Worm (Caenorhabditis elegans): ENCODE measurements around the gene F48G7.10.

The F48G7.10 gene

DNA sequence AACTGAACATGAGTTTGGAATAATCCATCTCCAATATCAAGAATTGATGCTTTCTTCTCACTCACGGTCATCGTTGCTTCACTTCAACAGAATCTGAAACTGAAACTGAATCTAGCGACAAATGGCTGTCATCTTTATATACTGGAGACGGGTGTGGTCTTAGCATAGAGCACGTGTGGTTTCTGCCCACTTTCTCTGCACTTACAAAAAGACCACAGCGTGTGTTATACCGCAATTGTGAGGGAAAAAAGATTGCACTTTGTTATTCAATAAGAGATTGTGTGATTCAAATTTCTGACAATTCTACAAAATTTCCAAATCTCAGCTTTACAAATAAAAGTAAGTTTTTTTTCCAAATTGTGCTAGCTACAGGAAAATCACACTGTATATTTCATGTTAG is 11.4 kb upstream of the F48G7.10 start, which contains the start of gene F48G7.12:
TSS of gene F48G7.12 (minus strand) at position 101 of the 400 bp plus-strand sequence.
- no peak for TF ChIP-seq unc-62 (GFP tag; optimal IDR thresholded peaks at IDR 0.05)

DNA sequence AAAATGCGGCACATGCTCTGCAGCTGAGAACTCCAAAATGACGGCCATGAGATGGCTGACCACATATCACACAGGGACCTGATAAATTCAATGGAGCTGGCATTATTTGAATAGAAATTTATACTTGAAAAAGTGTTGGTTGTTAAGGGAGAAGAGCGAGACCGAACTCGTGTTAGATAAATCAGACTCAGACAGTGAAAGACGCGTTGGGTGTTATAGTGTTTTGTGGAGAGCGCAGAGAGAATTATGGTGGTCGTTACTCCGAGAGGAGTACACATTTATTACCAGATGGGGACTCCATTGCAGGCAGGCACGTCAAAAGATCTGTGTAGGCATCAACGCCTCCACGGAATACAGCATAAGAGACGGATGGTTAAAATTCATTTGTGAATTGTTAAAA is 8.0 kb upstream of the F48G7.10 start, which contains the start of gene nhr-190:
TSS of gene nhr-190 (minus strand) at position 175 of the 400 bp plus-strand sequence.
- TF ChIP-seq unc-62 (GFP tag; optimal IDR thresholded peaks at IDR 0.05), result no peak

DNA sequence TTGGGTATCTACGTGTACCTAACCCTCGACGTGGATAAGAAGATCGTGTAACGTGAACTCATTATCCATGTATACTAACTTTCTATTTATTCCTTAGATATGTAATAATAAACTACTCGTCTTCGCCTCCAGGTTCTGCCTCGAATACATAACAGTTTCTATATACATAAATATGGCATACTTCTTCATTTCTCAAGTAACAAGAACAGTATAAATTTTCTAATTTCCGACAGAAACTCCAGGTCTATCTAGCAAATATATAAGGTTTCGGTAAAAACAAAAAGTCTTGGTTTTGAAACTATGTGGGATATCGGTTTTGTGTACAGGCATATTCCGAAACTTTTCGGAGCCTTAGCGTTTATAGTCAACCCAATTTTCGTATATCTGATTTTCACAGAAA is 3.6 kb upstream of the F48G7.10 start, which contains the start of gene srj-37:
TSS of gene srj-37 (plus strand) at position 301 of the 400 bp plus-strand sequence.
- TF ChIP-seq unc-62 (GFP tag; optimal IDR thresholded peaks at IDR 0.05), result no peak

DNA sequence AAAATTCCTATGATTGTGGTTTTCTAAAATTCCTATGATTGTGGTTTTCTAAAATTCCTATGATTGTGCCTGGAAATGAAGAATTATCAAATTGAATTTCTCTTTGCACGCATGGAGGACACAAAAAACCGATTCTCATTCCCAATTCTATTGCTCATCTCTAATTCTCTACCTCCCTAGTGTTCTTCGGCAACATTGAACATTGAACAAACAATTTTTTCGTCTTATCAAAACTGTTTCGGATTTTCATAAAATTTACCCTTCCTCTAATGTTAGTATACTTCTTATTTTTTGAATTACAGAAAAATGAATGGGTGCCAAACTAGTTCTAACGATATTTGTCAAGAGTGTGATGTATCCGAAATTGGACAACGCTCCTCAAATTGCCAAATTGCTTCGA is 1.5 kb upstream of the F48G7.10 start, which contains the start of gene pals-31:
TSS of gene pals-31 (plus strand) at position 301 of the 400 bp plus-strand sequence.
- no peak for TF ChIP-seq unc-62 (GFP tag; optimal IDR thresholded peaks at IDR 0.05)

DNA sequence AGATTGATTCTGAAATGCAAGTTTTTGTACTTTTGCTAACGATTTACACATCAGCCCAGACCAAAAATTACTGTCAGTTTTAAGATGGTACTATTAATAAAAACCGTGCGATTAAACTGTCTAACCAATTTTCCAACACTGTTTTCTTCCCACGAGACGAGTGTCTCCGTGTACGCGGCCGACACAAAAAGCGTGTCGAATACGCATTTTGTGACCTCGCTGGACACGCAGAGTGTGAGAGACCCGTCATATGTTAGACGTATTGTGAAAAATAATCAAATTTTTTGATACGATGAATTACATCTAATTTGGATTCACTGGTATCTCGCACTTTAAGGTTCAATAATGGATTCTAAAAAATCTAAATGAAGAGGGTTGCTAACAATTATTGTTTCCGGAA is 875 bp upstream of the F48G7.10 start:
- no peak for TF ChIP-seq unc-62 (GFP tag; optimal IDR thresholded peaks at IDR 0.05)

DNA sequence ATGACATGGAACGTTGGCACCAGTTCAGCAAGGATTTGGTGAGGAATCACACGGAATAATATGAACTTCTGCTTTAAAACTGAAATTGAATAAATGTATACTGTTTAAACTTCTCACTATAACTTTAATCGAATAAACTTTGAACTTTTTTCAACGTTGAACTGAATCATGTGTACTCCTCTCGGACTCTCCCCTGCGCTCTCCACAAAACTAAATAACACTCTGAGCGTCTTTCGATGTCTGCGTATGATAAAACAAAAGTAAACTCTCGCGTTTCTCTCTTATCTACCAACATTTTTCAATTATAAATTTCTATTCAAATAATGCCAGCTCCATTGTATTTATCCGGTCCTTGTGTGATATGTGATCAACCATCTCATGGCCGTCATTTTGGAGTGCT is 2.9 kb downstream of the F48G7.10 start:
- TF ChIP-seq unc-62 (GFP tag; optimal IDR thresholded peaks at IDR 0.05), result no peak

DNA sequence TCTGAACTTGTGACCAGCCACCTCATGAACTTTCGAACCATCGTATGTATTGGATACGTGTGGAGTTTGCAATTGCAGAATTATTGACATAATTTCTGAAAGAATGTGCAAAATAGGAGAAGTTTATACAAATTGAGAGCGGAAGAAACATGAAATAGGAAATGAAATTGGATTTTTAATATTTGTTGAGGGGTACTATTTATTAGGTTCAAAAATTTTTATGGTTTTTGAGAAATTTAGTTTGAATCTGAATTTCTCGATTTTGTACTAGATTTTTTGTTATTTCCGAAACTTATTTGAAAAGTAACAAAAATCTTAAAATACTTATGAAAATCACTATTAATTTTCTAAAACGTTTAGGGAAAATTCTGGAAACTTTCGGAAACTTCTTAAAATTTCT is 6.2 kb downstream of the F48G7.10 start, which contains the start of gene F48G7.9:
TSS of gene F48G7.9 (minus strand) at position 101 of the 400 bp plus-strand sequence.
- TF ChIP-seq unc-62 (GFP tag; optimal IDR thresholded peaks at IDR 0.05), result no peak

DNA sequence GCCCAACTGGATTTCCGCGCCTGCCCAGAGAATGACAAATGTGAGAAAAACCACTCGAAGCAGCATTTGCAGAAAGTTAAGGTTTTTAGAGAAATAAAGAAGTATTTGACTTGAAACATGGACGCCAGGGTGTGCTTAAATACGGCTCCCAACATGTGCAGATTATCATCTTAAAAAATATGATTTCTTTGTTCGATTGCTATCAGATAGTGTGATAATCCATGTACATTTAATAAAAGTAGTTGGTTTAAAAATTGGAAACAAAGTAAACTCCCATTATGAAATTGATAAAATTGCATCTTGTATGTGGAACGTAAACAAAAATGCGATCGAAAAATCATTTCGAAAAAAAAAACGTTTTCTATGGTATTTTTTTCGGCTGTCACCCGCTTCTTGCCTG is 7.2 kb downstream of the F48G7.10 start, which contains the start of gene F48G7.8:
TSS of gene F48G7.8 (minus strand) at position 101 of the 400 bp plus-strand sequence.
- TF ChIP-seq unc-62 (GFP tag; optimal IDR thresholded peaks at IDR 0.05), result no peak

DNA sequence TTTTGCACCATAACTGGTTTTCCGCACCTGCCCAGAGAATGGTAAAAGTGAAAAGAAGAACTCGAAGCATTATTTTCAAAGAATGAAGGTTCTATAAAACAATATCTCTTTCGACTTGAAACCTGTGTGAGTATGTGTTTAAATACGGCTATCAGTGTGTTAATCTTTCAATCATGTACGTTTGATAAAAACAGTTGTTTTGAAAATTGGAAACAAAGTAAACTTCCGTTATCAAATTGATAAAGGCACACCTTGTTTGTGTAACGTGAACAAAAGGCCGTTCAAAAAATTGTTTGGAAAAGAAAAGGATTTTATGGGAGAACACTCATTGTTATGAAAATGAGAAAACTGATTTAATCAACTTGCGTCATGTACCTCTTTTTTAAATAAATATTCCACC is 8.4 kb downstream of the F48G7.10 start, which contains the start of gene F48G7.7:
TSS of gene F48G7.7 (minus strand) at position 101 of the 400 bp plus-strand sequence.
- no peak for TF ChIP-seq unc-62 (GFP tag; optimal IDR thresholded peaks at IDR 0.05)

DNA sequence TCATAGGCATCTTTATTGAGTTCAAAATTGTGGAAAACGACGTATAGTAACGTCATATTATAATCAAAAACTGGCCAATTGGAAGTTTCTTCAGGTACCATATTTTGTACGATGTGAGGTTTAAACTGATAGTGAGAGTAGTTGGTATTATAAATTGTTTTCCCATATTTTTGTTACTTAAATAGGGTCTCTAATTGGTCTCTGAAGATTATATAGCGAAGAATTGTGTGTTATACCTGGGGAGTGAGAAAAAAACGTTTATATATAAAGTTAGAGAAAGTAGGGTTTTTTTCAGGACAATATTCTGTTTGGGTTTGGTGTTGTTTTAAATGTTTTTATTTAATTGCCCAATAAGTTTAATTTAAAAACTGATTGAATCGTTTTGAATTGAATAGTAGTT is 9.8 kb downstream of the F48G7.10 start, which contains the start of gene srt-17:
TSS of gene srt-17 (minus strand) at position 101 of the 400 bp plus-strand sequence.
- no peak for TF ChIP-seq unc-62 (GFP tag; optimal IDR thresholded peaks at IDR 0.05)

DNA sequence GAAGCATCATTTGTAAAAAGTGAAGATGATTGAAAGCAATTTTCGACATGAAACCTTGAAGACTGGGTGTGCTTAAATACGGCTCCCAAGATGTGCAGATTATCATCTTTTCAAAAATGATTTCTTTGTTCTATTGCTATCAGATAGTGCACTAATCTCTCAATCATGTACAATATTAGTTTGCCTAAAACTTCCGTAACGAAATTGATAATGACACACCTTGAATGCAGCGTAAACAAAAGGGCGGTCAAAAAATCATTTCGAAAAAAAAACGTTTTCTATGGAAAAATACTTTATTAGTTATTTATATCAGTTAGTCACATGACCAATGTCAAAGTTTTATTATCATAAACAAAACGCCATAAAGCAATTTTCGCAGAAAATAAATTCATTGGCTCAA is 11.9 kb downstream of the F48G7.10 start, which contains the start of gene F48G7.5:
TSS of gene F48G7.5 (minus strand) at position 34 of the 400 bp plus-strand sequence.
- TF ChIP-seq unc-62 (GFP tag; optimal IDR thresholded peaks at IDR 0.05), result no peak

DNA sequence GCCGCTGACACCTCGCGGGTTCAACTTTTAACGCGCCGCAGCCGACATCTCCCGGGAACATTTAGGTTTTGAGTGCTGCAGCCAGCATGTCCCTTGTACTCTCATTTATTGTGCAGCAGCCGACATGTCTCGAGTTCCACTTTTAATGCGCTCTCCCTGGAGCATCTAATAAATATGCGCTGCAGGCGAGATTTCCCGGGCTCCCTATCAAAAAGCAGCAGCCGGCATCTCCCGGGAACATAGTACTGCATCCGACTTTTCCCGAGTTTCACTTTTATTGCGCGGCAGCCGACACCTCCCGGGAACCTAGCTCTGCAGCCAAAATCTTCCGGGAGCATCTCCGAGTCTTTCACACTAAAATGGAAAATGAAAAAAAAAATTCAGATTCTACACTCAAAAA is 13.8 kb downstream of the F48G7.10 start:
- TF ChIP-seq unc-62 (GFP tag; optimal IDR thresholded peaks at IDR 0.05), result no peak

DNA sequence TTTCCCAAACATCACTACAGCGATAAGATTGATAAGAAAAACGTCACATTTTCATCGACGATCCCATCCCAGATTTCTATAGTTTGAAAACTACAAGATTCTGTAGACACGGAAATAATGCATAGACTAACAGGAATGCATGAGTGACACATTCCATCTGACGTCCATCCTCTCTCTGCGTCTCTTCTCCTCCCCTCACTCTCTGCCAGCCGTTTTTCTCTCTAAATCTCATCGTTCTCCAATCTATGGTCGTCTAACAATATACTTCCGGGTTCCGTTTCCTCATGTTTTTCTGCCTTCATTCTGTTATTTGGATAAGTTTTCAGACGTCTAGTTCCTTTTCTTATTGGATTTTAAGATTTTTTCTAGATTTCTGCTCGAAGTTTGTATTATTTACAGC is 15.7 kb downstream of the F48G7.10 start, which contains the start of gene F48G7.4:
TSS of gene F48G7.4 (plus strand) at position 400 of the 400 bp plus-strand sequence.
- TF ChIP-seq unc-62 (GFP tag; optimal IDR thresholded peaks at IDR 0.05), result peak; percentile 31

DNA sequence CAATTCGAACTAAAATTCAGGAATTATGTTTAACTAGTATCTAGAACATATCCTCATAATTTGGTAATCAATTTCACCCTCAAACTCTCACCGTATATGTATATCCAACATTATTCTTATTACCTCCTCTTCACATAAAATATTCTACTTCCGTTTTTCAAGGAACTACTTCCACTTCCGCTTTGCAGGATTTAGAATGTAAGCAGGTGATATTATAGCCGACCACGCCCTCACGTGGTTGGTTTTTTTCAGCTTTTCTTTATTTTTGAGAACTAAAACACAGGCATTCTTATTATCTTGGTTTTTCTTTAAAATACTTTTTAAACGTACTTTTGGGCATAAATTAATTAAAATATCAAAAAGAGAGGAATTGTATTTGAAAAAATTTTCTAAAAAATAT is 16.8 kb downstream of the F48G7.10 start:
- no peak for TF ChIP-seq unc-62 (GFP tag; optimal IDR thresholded peaks at IDR 0.05)

DNA sequence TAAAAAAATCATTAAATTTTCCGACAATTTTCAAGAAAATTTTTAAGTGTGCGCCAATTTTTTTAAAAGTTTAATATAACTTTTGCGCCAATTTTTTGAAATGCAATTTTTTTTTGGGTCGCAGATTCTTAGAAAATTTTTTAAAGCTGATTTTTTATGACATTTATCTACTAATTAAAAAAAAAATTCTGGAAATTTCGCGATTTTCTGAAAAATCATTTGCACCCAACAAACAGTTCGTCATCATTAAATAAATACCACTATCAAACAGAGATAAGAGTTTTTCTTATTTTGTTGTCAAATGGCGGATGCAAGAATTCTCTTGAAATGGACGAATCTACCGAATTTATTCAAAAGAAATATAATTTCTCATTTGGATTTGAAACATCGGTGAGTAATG is 19.5 kb downstream of the F48G7.10 start, which contains the start of gene F48G7.13:
TSS of gene F48G7.13 (plus strand) at position 301 of the 400 bp plus-strand sequence.
- no peak for TF ChIP-seq unc-62 (GFP tag; optimal IDR thresholded peaks at IDR 0.05)

DNA sequence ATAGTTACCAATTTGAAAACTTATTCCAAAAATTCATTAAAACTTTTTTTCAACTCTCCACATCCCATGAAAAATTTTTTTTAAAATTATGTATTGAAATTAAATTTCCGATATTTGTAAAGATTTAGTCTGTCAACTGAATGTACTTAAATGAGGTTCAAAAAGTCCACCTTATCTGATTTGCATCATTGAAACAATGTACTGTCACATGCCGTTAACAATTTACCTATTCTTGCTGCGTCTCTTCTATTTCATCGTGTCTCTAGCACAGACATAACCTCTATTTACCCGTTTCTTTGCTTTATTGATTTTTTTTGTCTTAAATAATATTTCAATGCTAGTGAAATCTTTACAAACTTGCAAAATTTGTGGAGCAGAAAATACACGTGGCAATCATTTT is 24.5 kb downstream of the F48G7.10 start, which contains the start of gene nhr-90:
TSS of gene nhr-90 (plus strand) at position 296 of the 400 bp plus-strand sequence.
- no peak for TF ChIP-seq unc-62 (GFP tag; optimal IDR thresholded peaks at IDR 0.05)

DNA sequence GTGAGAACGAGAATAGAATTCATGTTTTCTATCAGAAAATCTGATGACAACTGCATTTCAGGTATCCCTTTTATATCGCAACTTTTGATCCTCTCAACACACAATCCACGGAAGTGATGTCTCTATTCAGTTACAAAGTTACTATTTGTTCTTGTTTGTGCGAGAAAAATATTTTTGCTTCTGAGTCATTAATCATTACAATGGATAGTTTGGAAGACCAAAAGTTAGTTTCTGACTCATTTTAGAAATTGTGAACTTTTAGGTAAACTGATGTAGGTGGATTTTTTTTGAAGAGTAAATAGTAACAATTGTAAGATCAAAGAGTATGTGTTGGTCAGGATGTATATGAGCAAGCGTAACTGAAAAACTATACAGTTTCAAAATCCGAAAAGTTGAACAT is 25.1 kb downstream of the F48G7.10 start, which contains the start of gene srlf-36:
TSS of gene srlf-36 (minus strand) at position 101 of the 400 bp plus-strand sequence.
- no peak for TF ChIP-seq unc-62 (GFP tag; optimal IDR thresholded peaks at IDR 0.05)

Measured in whole organism, dauer.